Worm (Caenorhabditis elegans): ENCODE data around the gene pals-17.

The pals-17 gene

ce11 chrIII:1419700-1420356, 28.2 kb upstream of the pals-17 start (continued):
- no peak for TF ChIP-seq ceh-44 (GFP tag; IDR thresholded peaks at IDR 0.05)
- TF ChIP-seq fos-1 (tag; optimal IDR thresholded peaks at IDR 0.05) = no peak
- TF ChIP-seq dmd-6 (GFP tag; IDR thresholded peaks at IDR 0.05) = peak; percentile 54
- TF ChIP-seq egl-27 (tag; optimal IDR thresholded peaks at IDR 0.05) = no peak
- peak; percentile 71 for TF ChIP-seq snpc-1.2 (GFP tag; IDR thresholded peaks at IDR 0.05)
- peak; percentile 81 to 87 for TF ChIP-seq lsy-2 (tag; optimal IDR thresholded peaks at IDR 0.05)
- TF ChIP-seq nhr-25 (tag; optimal IDR thresholded peaks at IDR 0.05; ENCODE audit: borderline replicate concordance, insufficient read depth) = peak; percentile 51
- peak; percentile 34 for TF ChIP-seq nhr-28 (tag; optimal IDR thresholded peaks at IDR 0.05)
- peak; percentile 74 for TF ChIP-seq Y5F2A.4 (GFP tag; optimal IDR thresholded peaks at IDR 0.05)
- peak; percentile 77 for TF ChIP-seq nhr-6 (tag; optimal IDR thresholded peaks at IDR 0.05)
- no peak for TF ChIP-seq pqm-1 (tag; optimal IDR thresholded peaks at IDR 0.05)
- 0 out of 2 replicates have a peak, but pooled peaks have one; percentile 10 for TF ChIP-seq lin-29 (GFP tag; IDR thresholded peaks at IDR 0.05)
- TF ChIP-seq madf-5 (GFP tag; IDR thresholded peaks at IDR 0.05) = peak; percentile 42 to 50; a peak in 1 of 4 replicates
- peak; percentile 34 for TF ChIP-seq unc-130 (GFP tag; optimal IDR thresholded peaks at IDR 0.05)
- TF ChIP-seq zfp-3 (GFP tag; conservative IDR thresholded peaks at IDR 0.05) = peak; percentile 93
- no peak for TF ChIP-seq fkh-10 (GFP tag; optimal IDR thresholded peaks at IDR 0.05)
- TF ChIP-seq vab-7 (GFP tag; IDR thresholded peaks at IDR 0.05) = peak; percentile 36; the same call in 1 of the 2 replicates
- no peak for TF ChIP-seq ceh-82 (tag; optimal IDR thresholded peaks at IDR 0.05)
- TF ChIP-seq unc-62 (GFP tag; optimal IDR thresholded peaks at IDR 0.05 in 1 of 2) = peak in 1 of 2 experiments; percentile 24
- TF ChIP-seq unc-62 (tag; optimal IDR thresholded peaks at IDR 0.05) = no peak
- TF ChIP-seq zip-2 (tag; optimal IDR thresholded peaks at IDR 0.05) = no peak
- no peak for TF ChIP-seq ceh-28 (tag; optimal IDR thresholded peaks at IDR 0.05)
- peak in 1 of 2 experiments; percentile 29 for TF ChIP-seq mdl-1 (tag; optimal IDR thresholded peaks at IDR 0.05)
- no peak for TF ChIP-seq ZK337.2 (GFP tag; IDR thresholded peaks at IDR 0.05)
- TF ChIP-seq aha-1 (tag) = peak; percentile 97
- peak; percentile 92 for TF ChIP-seq pha-4 (GFP tag; IDR thresholded peaks at IDR 0.05)
- no peak for TF ChIP-seq pha-4 (tag; optimal IDR thresholded peaks at IDR 0.05)
- TF ChIP-seq F37D6.2 (tag; optimal IDR thresholded peaks at IDR 0.05) = peak; percentile 17
- no peak; the same call in 1 of the 2 replicates for TF ChIP-seq php-3 (GFP tag; IDR thresholded peaks at IDR 0.05)
- no peak for TF ChIP-seq ztf-11 (tag; optimal IDR thresholded peaks at IDR 0.05)
- TF ChIP-seq ZK546.5 (tag; optimal IDR thresholded peaks at IDR 0.05) = peak in 1 of 2 experiments; percentile 83
- TF ChIP-seq lin-39 (tag; optimal IDR thresholded peaks at IDR 0.05) = no peak
- peak; percentile 76 for TF ChIP-seq dve-1 (tag; optimal IDR thresholded peaks at IDR 0.05; ENCODE audit: insufficient read depth)
- peak; percentile 40; the same call in 1 of the 2 replicates for TF ChIP-seq nhr-42 (GFP tag; IDR thresholded peaks at IDR 0.05)
- TF ChIP-seq nhr-77 (tag; optimal IDR thresholded peaks at IDR 0.05) = peak; percentile 90
- TF ChIP-seq Y75B8A.6 (GFP tag; IDR thresholded peaks at IDR 0.05) = peak; percentile 90
- TF ChIP-seq mxl-2 (GFP tag; conservative IDR thresholded peaks at IDR 0.05) = peak; percentile 58; the same call in 1 of the 2 replicates
- no peak for TF ChIP-seq ces-1 (GFP tag; optimal IDR thresholded peaks at IDR 0.05)
- TF ChIP-seq nhr-237 (tag; optimal IDR thresholded peaks at IDR 0.05) = no peak
- TF ChIP-seq hif-1 (tag; optimal IDR thresholded peaks at IDR 0.05) = peak in 1 of 2 experiments; percentile 70
- TF ChIP-seq zip-11 (GFP tag; IDR thresholded peaks at IDR 0.05) = no peak
- TF ChIP-seq nhr-48 (tag; optimal IDR thresholded peaks at IDR 0.05) = peak; percentile 72
- TF ChIP-seq arid-1 (GFP tag; conservative IDR thresholded peaks at IDR 0.05) = peak; percentile 66; the same call in 1 of the 2 replicates
- no peak for TF ChIP-seq daf-12 (tag; optimal IDR thresholded peaks at IDR 0.05)
- TF ChIP-seq lin-15B (tag; optimal IDR thresholded peaks at IDR 0.05) = peak; percentile 23
- TF ChIP-seq madf-9 (GFP tag; conservative IDR thresholded peaks at IDR 0.05) = peak; percentile 16
- TF ChIP-seq lin-1 (GFP tag; IDR thresholded peaks at IDR 0.05) = peak; percentile 93
- TF ChIP-seq dmd-9 (GFP tag; IDR thresholded peaks at IDR 0.05) = peak; percentile 33; the same call in 1 of the 2 replicates
- TF ChIP-seq unc-39 (tag; optimal IDR thresholded peaks at IDR 0.05) = no peak
- TF ChIP-seq gei-8 (GFP tag; optimal IDR thresholded peaks at IDR 0.05) = peak; percentile 37
